Worm (Caenorhabditis elegans) whole organism, L4 larva: ENCODE data around the gene mct-6.

Source experiments
- F44E2.7 ChIP-seq: fragments of 200-800 bp; sonication (Bioruptor generic); IDR thresholded peaks from 2 replicates; pipeline ENCODE4 v2.1.2; 2022; ENCODE audit warnings: missing genetic modification characterization, missing compliant biosample characterization
- R02D3.7 ChIP-seq: fragments of 150-350 bp; sonication (generic microtip); optimal IDR thresholded peaks from 3 replicates; lab custom pipeline; 2014; ENCODE audit warnings: missing biosample characterization, missing genetic modification characterization
- T20F7.1 ChIP-seq: fragments of 200-800 bp; sonication (Bioruptor generic); optimal IDR thresholded peaks from 2 replicates; lab custom pipeline; 2018; ENCODE audit warnings: mild to moderate bottlenecking, missing genetic modification characterization, missing compliant biosample characterization
- aha-1 ChIP-seq: fragments of 150-350 bp; peaks from one replicate; lab custom pipeline; 2014; ENCODE audit warnings: missing biosample characterization, missing genetic modification characterization
- aly-2 ChIP-seq: sonication (generic microtip); optimal IDR thresholded peaks from 2 replicates; lab custom pipeline; 2018; ENCODE audit warnings: missing biosample characterization, missing genetic modification characterization
- ceh-28 ChIP-seq: fragments of 150-350 bp; optimal IDR thresholded peaks from 2 replicates; lab custom pipeline; 2014; ENCODE audit warnings: missing biosample characterization, missing genetic modification reagents, missing genetic modification characterization
- ceh-44 ChIP-seq: fragments of 200-800 bp; sonication (Bioruptor generic); IDR thresholded peaks from 2 replicates; pipeline ENCODE4 v1.3.6; 2022; ENCODE audit warnings: missing genetic modification reagents, missing genetic modification characterization, missing compliant biosample characterization
- daf-12 ChIP-seq: fragments of 150-350 bp; optimal IDR thresholded peaks from 2 replicates; lab custom pipeline; 2014; ENCODE audit warnings: missing biosample characterization, missing genetic modification reagents, missing genetic modification characterization
- daf-19 ChIP-seq: fragments of 200-800 bp; sonication (Bioruptor generic); conservative IDR thresholded peaks from 2 replicates; pipeline ENCODE4 v1.3.6; 2022; ENCODE audit warnings: missing genetic modification characterization, missing compliant biosample characterization
- dmd-6 ChIP-seq: fragments of 200-800 bp; sonication (Bioruptor generic); IDR thresholded peaks from 2 replicates; pipeline ENCODE4 v1.3.6; 2022; ENCODE audit warnings: missing genetic modification reagents, missing genetic modification characterization, missing compliant biosample characterization
- dpl-1 ChIP-seq: fragments of 150-350 bp; optimal IDR thresholded peaks from 2 replicates; lab custom pipeline; 2014; ENCODE audit warnings: missing biosample characterization, missing genetic modification reagents, missing genetic modification characterization
- duxl-1 ChIP-seq: sonication (generic microtip); optimal IDR thresholded peaks from 2 replicates; lab custom pipeline; 2016; ENCODE audit warnings: mild to moderate bottlenecking, missing genetic modification characterization, moderate library complexity, missing compliant biosample characterization; ENCODE audit not compliant: poor library complexity
- dve-1 ChIP-seq: sonication (generic microtip); optimal IDR thresholded peaks from 2 replicates; lab custom pipeline; 2017; ENCODE audit warnings: antibody characterized with exemption, mild to moderate bottlenecking, missing genetic modification characterization, missing compliant biosample characterization; ENCODE audit not compliant: insufficient read depth
- hif-1 ChIP-seq, 2 experiments: sonication (generic microtip); optimal IDR thresholded peaks; 2 replicates each; lab custom pipeline; 2016 to 2017; ENCODE audit warnings: missing compliant biosample characterization in 2 of 2, missing genetic modification characterization in 2 of 2, missing genetic modification reagents in 2 of 2, missing genotype in 2 of 2, mild to moderate bottlenecking in 1 of 2
- hlh-11 ChIP-seq: fragments of 200-800 bp; sonication (Bioruptor generic); optimal IDR thresholded peaks from 2 replicates; lab custom pipeline; 2018; ENCODE audit warnings: mild to moderate bottlenecking, missing genetic modification characterization, missing compliant biosample characterization
- hlh-30 ChIP-seq: sonication (generic microtip); optimal IDR thresholded peaks from 2 replicates; lab custom pipeline; 2017; ENCODE audit warnings: antibody characterized with exemption, mild to moderate bottlenecking, missing genetic modification characterization, missing compliant biosample characterization; ENCODE audit not compliant: insufficient read depth
- hmg-1.1 ChIP-seq: fragments of 200-800 bp; sonication (Bioruptor generic); IDR thresholded peaks from 2 replicates; pipeline ENCODE4 v1.3.6; 2022; ENCODE audit warnings: missing genetic modification reagents, missing genetic modification characterization, missing compliant biosample characterization
- lin-13 ChIP-seq: fragments of 150-350 bp; optimal IDR thresholded peaks from 2 replicates; lab custom pipeline; 2014; ENCODE audit warnings: missing biosample characterization, missing genetic modification reagents, missing genetic modification characterization
- lin-39 ChIP-seq: fragments of 150-350 bp; optimal IDR thresholded peaks from 2 replicates; lab custom pipeline; 2014; ENCODE audit warnings: missing biosample characterization, missing genetic modification reagents, missing genetic modification characterization
- lir-3 ChIP-seq: sonication (generic microtip); optimal IDR thresholded peaks from 2 replicates; lab custom pipeline; 2016; ENCODE audit warnings: mild to moderate bottlenecking, missing genetic modification characterization, missing compliant biosample characterization
- lsy-2 ChIP-seq, 2 experiments: fragments of 150-350 bp in 1 of 2; sonication (generic microtip) in 1 of 2; optimal IDR thresholded peaks; 2 replicates each; lab custom pipeline; 2014 to 2017; ENCODE audit warnings: missing biosample characterization in 2 of 2, missing genetic modification characterization in 2 of 2
- madf-5 ChIP-seq, 2 experiments: fragments of 200-800 bp; sonication (Bioruptor generic); IDR thresholded peaks; 2 replicates each; pipeline ENCODE4 v1.3.6; 2022; ENCODE audit warnings: missing compliant biosample characterization in 2 of 2, missing genetic modification characterization in 2 of 2
- mdl-1 ChIP-seq, 2 experiments: fragments of 150-350 bp in 1 of 2; sonication (generic microtip) in 1 of 2; optimal IDR thresholded peaks; 2 replicates each; lab custom pipeline; 2014 to 2017; ENCODE audit warnings: missing biosample characterization in 2 of 2, missing genetic modification characterization in 2 of 2
- mdt-29 ChIP-seq: fragments of 200-800 bp; sonication (Bioruptor generic); IDR thresholded peaks from 2 replicates; pipeline ENCODE4 v1.3.6; 2022; ENCODE audit warnings: missing genetic modification reagents, missing genetic modification characterization, missing compliant biosample characterization
- mep-1 ChIP-seq: fragments of 150-350 bp; sonication (generic microtip); optimal IDR thresholded peaks from 3 replicates; lab custom pipeline; 2014; ENCODE audit warnings: missing biosample characterization, missing genetic modification characterization
- mxl-2 ChIP-seq: fragments of 200-800 bp; sonication (Bioruptor generic); conservative IDR thresholded peaks from 2 replicates; pipeline ENCODE4 v1.3.6; 2022; ENCODE audit warnings: missing genetic modification reagents, missing genetic modification characterization, missing compliant biosample characterization
- mxl-3 ChIP-seq: fragments of 200-800 bp; sonication (Bioruptor generic); optimal IDR thresholded peaks from 2 replicates; lab custom pipeline; 2018; ENCODE audit warnings: mild to moderate bottlenecking, missing genetic modification characterization, missing compliant biosample characterization
- nhr-11 ChIP-seq: fragments of 150-350 bp; optimal IDR thresholded peaks from 2 replicates; lab custom pipeline; 2014; ENCODE audit warnings: missing biosample characterization, missing genetic modification characterization
- nhr-237 ChIP-seq: sonication (generic microtip); optimal IDR thresholded peaks from 2 replicates; lab custom pipeline; 2017; ENCODE audit warnings: missing biosample characterization, missing genetic modification characterization
- nhr-28 ChIP-seq: fragments of 150-350 bp; optimal IDR thresholded peaks from 2 replicates; lab custom pipeline; 2014; ENCODE audit warnings: missing biosample characterization, missing genetic modification characterization
- nhr-48 ChIP-seq: sonication (generic microtip); optimal IDR thresholded peaks from 2 replicates; lab custom pipeline; 2016; ENCODE audit warnings: mild to moderate bottlenecking, missing genetic modification characterization, missing compliant biosample characterization
- nhr-6 ChIP-seq: fragments of 150-350 bp; optimal IDR thresholded peaks from 2 replicates; lab custom pipeline; 2014; ENCODE audit warnings: missing biosample characterization, missing genetic modification characterization
- pha-4 ChIP-seq, 2 experiments: fragments of 150-350 bp in 1 of 2; fragments of 200-800 bp in 1 of 2; sonication (Bioruptor generic) in 1 of 2; IDR thresholded peaks in 1 of 2; optimal IDR thresholded peaks in 1 of 2; 2 replicates each; pipeline versions ENCODE4 v1.3.6 to Lab custom; 2014 to 2022; ENCODE audit warnings: missing genetic modification characterization in 2 of 2, missing genetic modification reagents in 2 of 2, missing biosample characterization in 1 of 2, missing compliant biosample characterization in 1 of 2
- rbr-2 ChIP-seq: sonication (generic microtip); optimal IDR thresholded peaks from 2 replicates; lab custom pipeline; 2016; ENCODE audit warnings: missing genotype, missing genetic modification characterization, missing compliant biosample characterization
- snpc-4 ChIP-seq: fragments of 150-350 bp; optimal IDR thresholded peaks from 2 replicates; lab custom pipeline; 2014; ENCODE audit warnings: missing biosample characterization, missing genetic modification characterization
- tra-1 ChIP-seq: fragments of 200-800 bp; sonication (Bioruptor generic); IDR thresholded peaks from 2 replicates; pipeline ENCODE4 v1.3.6; 2022; ENCODE audit warnings: missing genetic modification reagents, missing genetic modification characterization, missing compliant biosample characterization
- unc-62 ChIP-seq, 3 experiments: fragments of 150-350 bp in 1 of 3; sonication (generic microtip); optimal IDR thresholded peaks in 2 of 3; peaks in 1 of 3; 1 replicate in 1 of 3; 2 replicates in 2 of 3; lab custom pipeline; 2014 to 2017; ENCODE audit warnings: missing biosample characterization in 3 of 3, missing genetic modification characterization in 3 of 3, missing genetic modification reagents in 3 of 3, missing genotype in 1 of 3
- ztf-7 ChIP-seq: fragments of 150-350 bp; optimal IDR thresholded peaks from 2 replicates; lab custom pipeline; 2014; ENCODE audit warnings: missing biosample characterization, missing genetic modification characterization

The mct-6 gene

DNA sequence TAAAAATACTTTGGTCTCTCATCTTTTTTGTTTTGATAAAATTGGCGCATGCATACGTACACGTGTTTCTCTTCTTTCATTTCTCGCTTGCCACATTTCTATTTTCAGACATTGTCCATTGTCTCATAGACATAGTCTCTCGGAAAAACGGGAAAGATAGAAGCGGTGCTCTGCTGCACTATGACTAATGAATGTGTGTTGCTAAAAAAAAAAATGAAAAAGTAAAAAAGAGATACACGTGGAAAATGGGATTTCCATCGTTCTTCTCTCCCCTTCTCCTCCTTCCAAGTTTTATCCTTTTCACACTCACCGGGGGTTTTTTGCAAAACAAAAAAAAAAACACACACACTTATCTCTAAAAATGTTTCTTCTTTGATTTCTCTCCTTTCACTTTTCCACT lies 35.3 kb downstream of the mct-6 start:
- TF ChIP-seq dmd-6 (peak; percentile 53), mdl-1 (tag; optimal IDR thresholded peaks at IDR 0.05; lab: Kevin White, UChicago) (peak in 1 of 2 experiments; percentile 32), dve-1 (tag; lab: Kevin White, UChicago) (peak; percentile 2), lsy-2 (tag; optimal IDR thresholded peaks at IDR 0.05; lab: Kevin White, UChicago) (peak in 1 of 2 experiments; percentile 3), hif-1 (tag; optimal IDR thresholded peaks at IDR 0.05; lab: Kevin White, UChicago) (peak in 1 of 2 experiments; percentile 10), R02D3.7 (tag; lab: Kevin White, UChicago) (no peak), tra-1 (GFP tag; lab: Robert Waterston, UW) (no peak), aha-1 (tag; lab: Kevin White, UChicago) (peak; percentile 64)

ce11 chrX:16733411-16733810 lies 36.9 kb downstream of the mct-6 start:
- no peak for TF ChIP-seq nhr-237 (tag; lab: Kevin White, UChicago)
- peak in 1 of 2 experiments; percentile 84 for TF ChIP-seq unc-62 (GFP tag; optimal IDR thresholded peaks at IDR 0.05 in 1 of 2; lab: Kevin White, UChicago)
- no peak for TF ChIP-seq unc-62 (tag; optimal IDR thresholded peaks at IDR 0.05; lab: Kevin White, UChicago)
- no peak for TF ChIP-seq snpc-4 (tag; lab: Kevin White, UChicago)
- no peak for TF ChIP-seq pha-4 (GFP tag; IDR thresholded peaks at IDR 0.05; lab: Robert Waterston, UW)
- peak; percentile 70 for TF ChIP-seq pha-4 (tag; optimal IDR thresholded peaks at IDR 0.05; lab: Kevin White, UChicago)
- peak; percentile 22 for TF ChIP-seq ceh-28 (tag; lab: Kevin White, UChicago)

ce11 chrX:16732259-16732658 lies 38.0 kb downstream of the mct-6 start:
- TF ChIP-seq mdl-1 (tag; optimal IDR thresholded peaks at IDR 0.05; lab: Kevin White, UChicago) (peak in 1 of 2 experiments; percentile 45), nhr-11 (tag; lab: Kevin White, UChicago) (peak; percentile 42), mep-1 (tag; lab: Kevin White, UChicago) (peak; percentile 23), lin-39 (tag; lab: Kevin White, UChicago) (no peak), hlh-11 (tag; lab: Kevin White, UChicago) (peak; percentile 32), F44E2.7 (GFP tag; lab: Robert Waterston, UW) (no peak), tra-1 (GFP tag; lab: Robert Waterston, UW) (peak; percentile 60; the same call in 1 of the 2 replicates), lsy-2 (tag; optimal IDR thresholded peaks at IDR 0.05; lab: Kevin White, UChicago) (peak in 1 of 2 experiments; percentile 19), nhr-28 (tag; lab: Kevin White, UChicago) (peak; percentile 44), hlh-30 (tag; lab: Kevin White, UChicago) (peak; percentile 86), unc-62 (GFP tag; optimal IDR thresholded peaks at IDR 0.05 in 1 of 2; lab: Kevin White, UChicago) (peak in 1 of 2 experiments; percentile 88), unc-62 (tag; optimal IDR thresholded peaks at IDR 0.05; lab: Kevin White, UChicago) (no peak), duxl-1 (tag; lab: Kevin White, UChicago) (no peak)
- TF ChIP-seq, all 104 proteins: peak for 9

DNA sequence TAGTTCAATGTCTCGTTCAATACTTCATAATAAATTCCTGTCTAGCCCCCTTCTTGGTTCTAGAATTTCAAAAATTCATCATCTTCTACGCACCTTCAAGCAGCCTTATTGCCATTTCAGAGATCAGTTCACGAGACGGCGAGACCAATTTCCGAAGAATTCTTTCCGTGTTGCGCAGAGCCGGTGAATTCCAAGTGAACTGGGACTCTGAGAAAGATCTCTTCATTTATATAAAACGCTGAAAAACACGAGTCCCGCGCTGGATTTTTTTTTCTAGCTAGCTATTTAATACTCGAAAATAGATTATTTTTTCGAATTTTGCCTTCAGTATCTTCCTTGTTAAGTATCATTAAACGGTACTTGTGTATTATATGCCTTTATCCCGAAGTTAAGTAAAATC lies 39.1 kb downstream of the mct-6 start:
- peak; percentile 87 for TF ChIP-seq aha-1 (tag; lab: Kevin White, UChicago)
- no peak for TF ChIP-seq tra-1 (GFP tag; lab: Robert Waterston, UW)
- TF ChIP-seq, all 104 proteins: peak for 1

DNA sequence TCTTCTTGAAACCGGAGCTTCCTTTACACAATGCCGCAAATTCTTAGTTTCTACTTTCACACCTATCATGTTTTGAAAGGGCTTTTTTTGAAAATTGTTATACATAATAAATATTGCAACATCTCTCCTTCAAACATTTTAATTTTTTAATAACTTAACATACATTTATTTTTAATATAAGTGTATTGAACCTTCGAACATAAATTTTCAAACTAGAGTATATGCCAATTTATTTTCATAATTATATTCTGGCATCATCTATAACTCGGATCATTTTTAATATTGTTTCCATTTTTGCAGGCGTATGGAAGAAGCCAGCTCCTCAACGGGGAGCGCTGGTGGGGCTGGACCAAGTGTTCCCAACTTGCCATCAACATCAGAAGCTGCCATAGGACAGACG lies 41.0 kb downstream of the mct-6 start, which contains the start of gene hda-4:
TSS of gene hda-4 (plus strand) at position 301 of the 400 bp plus-strand sequence.
- TF ChIP-seq mxl-3 (GFP tag; lab: Kevin White, UChicago): no peak
- TF ChIP-seq daf-12 (tag; lab: Kevin White, UChicago): no peak
- no peak for TF ChIP-seq madf-5 (GFP tag; IDR thresholded peaks at IDR 0.05; lab: Robert Waterston, UW)
- no peak for TF ChIP-seq ztf-7 (tag; lab: Kevin White, UChicago)
- TF ChIP-seq lir-3 (tag; lab: Kevin White, UChicago): no peak
- no peak for TF ChIP-seq nhr-6 (tag; lab: Kevin White, UChicago)

DNA sequence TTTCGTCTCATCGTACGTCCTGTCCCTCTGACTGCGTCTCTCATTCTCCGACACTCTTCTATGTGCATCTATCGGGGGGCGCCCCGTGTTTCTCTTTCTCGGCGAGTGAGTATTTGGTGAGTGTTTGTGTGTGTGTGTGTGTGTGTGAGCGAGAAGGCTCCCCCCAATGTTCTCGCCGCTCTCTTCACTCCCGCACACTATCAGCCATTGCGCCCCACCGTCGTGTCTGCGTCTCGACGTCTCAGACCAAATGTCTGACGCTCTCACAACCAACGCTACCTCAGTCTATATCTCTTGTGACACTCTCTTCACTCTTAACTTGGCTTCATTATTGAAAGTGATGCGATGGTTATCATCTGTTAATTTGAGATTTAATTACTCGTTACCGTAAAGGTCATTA lies 43.4 kb downstream of the mct-6 start:
- TF ChIP-seq pha-4 (GFP tag; IDR thresholded peaks at IDR 0.05; lab: Robert Waterston, UW) (peak; percentile 63), pha-4 (tag; optimal IDR thresholded peaks at IDR 0.05; lab: Kevin White, UChicago) (peak; percentile 36), nhr-48 (tag; lab: Kevin White, UChicago) (peak; percentile 90), aly-2 (tag; lab: Kevin White, UChicago) (no peak), hmg-1.1 (GFP tag; lab: Robert Waterston, UW) (peak; percentile 98), mxl-3 (GFP tag; lab: Kevin White, UChicago) (peak; percentile 95), lin-13 (GFP tag; lab: Kevin White, UChicago) (peak; percentile 63), mdt-29 (GFP tag; lab: Robert Waterston, UW) (peak; percentile 64), daf-19 (GFP tag; lab: Robert Waterston, UW) (no peak), T20F7.1 (GFP tag; lab: Kevin White, UChicago) (peak; percentile 77), ceh-28 (tag; lab: Kevin White, UChicago) (peak; percentile 62), rbr-2 (tag; lab: Kevin White, UChicago) (peak; percentile 94), ceh-44 (GFP tag; lab: Robert Waterston, UW) (peak; percentile 56; the same call in 1 of the 2 replicates), mdl-1 (tag; optimal IDR thresholded peaks at IDR 0.05; lab: Kevin White, UChicago) (peak; percentile 95 to 96), mxl-2 (GFP tag; lab: Robert Waterston, UW) (0 out of 2 replicates have a peak, but pooled peaks have one; percentile 30), dpl-1 (GFP tag; lab: Kevin White, UChicago) (peak; percentile 55)
